In genomic region chrIV:2642054-2642453, ce11 we compare ENCODE assay signal across 5 worm cellular contexts.
A peak's percentile ranks its signal among the peaks of the same experiment; 100 is the strongest.
TF ChIP-seq lines count a peak whose summit lies in the region.

No protein-coding gene starts in this region.

TF ChIP-seq in whole organism, L1 larva, 84 proteins besides CTCF, POLR2A, EP300 and RAD21:
- TF ChIP-seq lsy-2 (tag; optimal IDR thresholded peaks at IDR 0.05; lab: Kevin White, UChicago) (peak in 1 of 2 experiments; percentile 0), efl-1 (optimal IDR thresholded peaks at IDR 0.05; lab: Kevin White, UChicago) (peak; percentile 4 to 52), efl-1 (GFP tag; optimal IDR thresholded peaks at IDR 0.05 in 1 of 2; lab: Kevin White, UChicago) (peak; percentile 62 to 66), dsc-1 (tag; optimal IDR thresholded peaks at IDR 0.05; lab: Kevin White, UChicago) (no peak), dpl-1 (GFP tag; optimal IDR thresholded peaks at IDR 0.05; lab: Kevin White, UChicago) (peak in 2 of 3 experiments; percentile 8 to 50), lin-35 (GFP tag; optimal IDR thresholded peaks at IDR 0.05; lab: Kevin White, UChicago) (peak in 1 of 2 experiments; percentile 35)

TF ChIP-seq in whole organism, L2 larva, 48 proteins besides CTCF, POLR2A, EP300 and RAD21:
- TF ChIP-seq unc-39 (tag; optimal IDR thresholded peaks at IDR 0.05; lab: Kevin White, UChicago), result no peak
- TF ChIP-seq unc-55 (GFP tag; optimal IDR thresholded peaks at IDR 0.05; lab: Kevin White, UChicago), result peak; percentile 5

TF ChIP-seq in whole organism, L3 larva, 47 proteins besides CTCF, POLR2A, EP300 and RAD21:
- no peak for TF ChIP-seq unc-62 (GFP tag; optimal IDR thresholded peaks at IDR 0.05; lab: Kevin White, UChicago)
- peak; percentile 20 for TF ChIP-seq skn-1 (tag; optimal IDR thresholded peaks at IDR 0.05; lab: Kevin White, UChicago)
- peak; percentile 1 for TF ChIP-seq lin-15B (tag; optimal IDR thresholded peaks at IDR 0.05; lab: Kevin White, UChicago)

TF ChIP-seq in whole organism, L4 larva, 104 proteins besides CTCF, POLR2A, EP300 and RAD21:
- TF ChIP-seq lin-15B (tag; optimal IDR thresholded peaks at IDR 0.05; lab: Kevin White, UChicago) (no peak), hmg-1.1 (GFP tag; IDR thresholded peaks at IDR 0.05; lab: Robert Waterston, UW) (no peak), nhr-77 (tag; optimal IDR thresholded peaks at IDR 0.05; lab: Kevin White, UChicago) (no peak), ceh-28 (tag; optimal IDR thresholded peaks at IDR 0.05; lab: Kevin White, UChicago) (no peak), T20F7.1 (GFP tag; optimal IDR thresholded peaks at IDR 0.05; lab: Kevin White, UChicago) (no peak), mxl-3 (GFP tag; optimal IDR thresholded peaks at IDR 0.05; lab: Kevin White, UChicago) (no peak), lin-29 (GFP tag; IDR thresholded peaks at IDR 0.05; lab: Robert Waterston, UW) (no peak), zfp-3 (GFP tag; conservative IDR thresholded peaks at IDR 0.05; lab: Robert Waterston, UW) (no peak), aha-1 (tag; lab: Kevin White, UChicago) (peak; percentile 77), sdz-12 (GFP tag; optimal IDR thresholded peaks at IDR 0.05; lab: Kevin White, UChicago) (no peak), snpc-4 (tag; optimal IDR thresholded peaks at IDR 0.05; lab: Kevin White, UChicago) (no peak), nhr-6 (tag; optimal IDR thresholded peaks at IDR 0.05; lab: Kevin White, UChicago) (no peak), nhr-48 (tag; optimal IDR thresholded peaks at IDR 0.05; lab: Kevin White, UChicago) (no peak), nhr-28 (tag; optimal IDR thresholded peaks at IDR 0.05; lab: Kevin White, UChicago) (no peak), F26F4.8 (GFP tag; conservative IDR thresholded peaks at IDR 0.05; lab: Robert Waterston, UW) (no peak), unc-130 (GFP tag; optimal IDR thresholded peaks at IDR 0.05; lab: Kevin White, UChicago) (no peak), nhr-76 (tag; optimal IDR thresholded peaks at IDR 0.05; lab: Kevin White, UChicago) (no peak), vab-7 (GFP tag; IDR thresholded peaks at IDR 0.05; lab: Robert Waterston, UW) (no peak), D1046.2 (GFP tag; IDR thresholded peaks at IDR 0.05; lab: Robert Waterston, UW) (no peak), F37D6.2 (tag; optimal IDR thresholded peaks at IDR 0.05; lab: Kevin White, UChicago) (no peak), daf-19 (GFP tag; conservative IDR thresholded peaks at IDR 0.05; lab: Robert Waterston, UW) (no peak), lim-7 (GFP tag; IDR thresholded peaks at IDR 0.05; lab: Robert Waterston, UW) (no peak), ceh-62 (tag; optimal IDR thresholded peaks at IDR 0.05; lab: Kevin White, UChicago) (no peak), lin-38 (GFP tag; IDR thresholded peaks at IDR 0.05; lab: Robert Waterston, UW) (peak; percentile 40), lin-13 (GFP tag; optimal IDR thresholded peaks at IDR 0.05; lab: Kevin White, UChicago) (no peak), zip-2 (tag; optimal IDR thresholded peaks at IDR 0.05; lab: Kevin White, UChicago) (no peak), gei-8 (GFP tag; optimal IDR thresholded peaks at IDR 0.05; lab: Kevin White, UChicago) (no peak), zag-1 (tag; optimal IDR thresholded peaks at IDR 0.05; lab: Kevin White, UChicago) (no peak), ctbp-1 (GFP tag; IDR thresholded peaks at IDR 0.05; lab: Robert Waterston, UW) (no peak), ceh-20 (GFP tag; IDR thresholded peaks at IDR 0.05; lab: Robert Waterston, UW) (no peak), ama-1 (optimal IDR thresholded peaks at IDR 0.05; lab: Kevin White, UChicago) (peak; percentile 23), Y48G9A.11 (GFP tag; IDR thresholded peaks at IDR 0.05; lab: Robert Waterston, UW) (peak; percentile 90), fkh-10 (GFP tag; optimal IDR thresholded peaks at IDR 0.05; lab: Kevin White, UChicago) (no peak), madf-5 (GFP tag; IDR thresholded peaks at IDR 0.05; lab: Robert Waterston, UW) (no peak), cey-2 (tag; optimal IDR thresholded peaks at IDR 0.05; lab: Kevin White, UChicago; ENCODE audit: borderline replicate concordance, insufficient read depth) (no peak), dpl-1 (GFP tag; optimal IDR thresholded peaks at IDR 0.05; lab: Kevin White, UChicago) (peak; percentile 8), F44E2.7 (GFP tag; IDR thresholded peaks at IDR 0.05; lab: Robert Waterston, UW) (no peak), set-16 (GFP tag; IDR thresholded peaks at IDR 0.05; lab: Robert Waterston, UW) (no peak), mes-2 (tag; optimal IDR thresholded peaks at IDR 0.05; lab: Kevin White, UChicago; ENCODE audit: poor library complexity, severe bottlenecking) (peak; percentile 2)

TF ChIP-seq in whole organism, young adult, 124 proteins besides CTCF, POLR2A, EP300 and RAD21:
- peak; percentile 43; the same call in 1 of the 2 replicates for TF ChIP-seq madf-6 (GFP tag; IDR thresholded peaks at IDR 0.05; lab: Robert Waterston, UW)
- peak; percentile 41 for TF ChIP-seq lin-54 (GFP tag; optimal IDR thresholded peaks at IDR 0.05; lab: Kevin White, UChicago)
- no peak for TF ChIP-seq madf-3 (GFP tag; IDR thresholded peaks at IDR 0.05; lab: Robert Waterston, UW)
- TF ChIP-seq attf-3 (GFP tag; conservative IDR thresholded peaks at IDR 0.05; lab: Robert Waterston, UW), result peak; percentile 77
- TF ChIP-seq rpc-1 (optimal IDR thresholded peaks at IDR 0.05; lab: Kevin White, UChicago), result no peak
- no peak for TF ChIP-seq rpc-1 (tag; optimal IDR thresholded peaks at IDR 0.05; lab: Kevin White, UChicago)
